Fruit fly (Drosophila melanogaster) whole organism, pupa: ENCODE measurements around the gene simj.

Experiments used
- CG10348 ChIP-seq: fragments of 200-800 bp; sonication (Bioruptor generic); IDR thresholded peaks from 2 replicates; pipeline ENCODE4 v1.3.6; 2022; ENCODE audit warnings: missing biosample characterization, missing genetic modification characterization
- CG12605 ChIP-seq: fragments of 200-800 bp; sonication (Bioruptor generic); IDR thresholded peaks from 2 replicates; pipeline ENCODE4 v1.3.6; 2022; ENCODE audit warnings: missing biosample characterization, missing genetic modification characterization
- CG13204 ChIP-seq: fragments of 200-800 bp; sonication (Bioruptor generic); optimal IDR thresholded peaks from 2 replicates; lab custom pipeline; 2018; ENCODE audit warnings: missing biosample characterization, mild to moderate bottlenecking, missing genetic modification characterization, moderate library complexity
- CG14655 ChIP-seq: fragments of 200-800 bp; sonication (Bioruptor generic); optimal IDR thresholded peaks from 3 replicates; lab custom pipeline; 2017; ENCODE audit warnings: mild to moderate bottlenecking, missing biosample characterization, missing genetic modification reagents, missing genetic modification characterization
- CG15710 ChIP-seq: fragments of 200-800 bp; sonication (Bioruptor generic); optimal IDR thresholded peaks from 2 replicates; lab custom pipeline; 2018; ENCODE audit warnings: missing biosample characterization, mild to moderate bottlenecking, missing genetic modification characterization, moderate library complexity
- CG17806 ChIP-seq: fragments of 200-800 bp; sonication (Bioruptor generic); optimal IDR thresholded peaks from 2 replicates; lab custom pipeline; 2018; ENCODE audit warnings: missing biosample characterization, mild to moderate bottlenecking, missing genetic modification characterization, moderate library complexity
- CG32121 ChIP-seq: fragments of 200-800 bp; sonication (Bioruptor generic); IDR thresholded peaks from 2 replicates; pipeline ENCODE4 v1.3.6; 2022; ENCODE audit warnings: missing biosample characterization, missing genetic modification characterization
- CG34367 ChIP-seq: fragments of 200-800 bp; sonication (Bioruptor generic); optimal IDR thresholded peaks from 2 replicates; lab custom pipeline; 2018; ENCODE audit warnings: missing biosample characterization, mild to moderate bottlenecking, missing genetic modification characterization
- CG4496 ChIP-seq: fragments of 200-800 bp; sonication (Bioruptor generic); IDR thresholded peaks from 3 replicates; pipeline ENCODE4 v1.3.6; 2022; ENCODE audit warnings: missing biosample characterization, missing genetic modification characterization
- CG8159 ChIP-seq: fragments of 200-800 bp; sonication (Bioruptor generic); optimal IDR thresholded peaks from 3 replicates; lab custom pipeline; 2018; ENCODE audit warnings: missing biosample characterization, mild to moderate bottlenecking, missing genetic modification characterization, moderate library complexity
- CG8301 ChIP-seq: fragments of 200-800 bp; sonication (Bioruptor generic); optimal IDR thresholded peaks from 2 replicates; lab custom pipeline; 2018; ENCODE audit warnings: missing biosample characterization, mild to moderate bottlenecking, missing genetic modification characterization
- CG9948 ChIP-seq: fragments of 200-800 bp; sonication (Bioruptor generic); optimal IDR thresholded peaks from 2 replicates; lab custom pipeline; 2018; ENCODE audit warnings: missing biosample characterization, mild to moderate bottlenecking, missing genetic modification characterization, moderate library complexity
- D1 ChIP-seq: fragments of 200-800 bp; sonication (Bioruptor generic); optimal IDR thresholded peaks from 2 replicates; lab custom pipeline; 2018; ENCODE audit warnings: missing biosample characterization, mild to moderate bottlenecking, missing genetic modification characterization, moderate library complexity
- EcR ChIP-seq: fragments of 200-800 bp; sonication (Bioruptor generic); optimal IDR thresholded peaks from 3 replicates; lab custom pipeline; 2019; ENCODE audit warnings: missing biosample characterization, missing genetic modification characterization, mild to moderate bottlenecking, moderate library complexity, missing genetic modification reagents
- Ets98B ChIP-seq: fragments of 200-800 bp; sonication (Bioruptor generic); IDR thresholded peaks from 2 replicates; pipeline ENCODE4 v1.3.6; 2022; ENCODE audit warnings: missing biosample characterization, missing genetic modification characterization
- Pif1A ChIP-seq: fragments of 200-800 bp; sonication (Bioruptor generic); optimal IDR thresholded peaks from 3 replicates; lab custom pipeline; 2016; ENCODE audit warnings: missing biosample characterization, missing genetic modification characterization
- Pif1B ChIP-seq: fragments of 200-800 bp; sonication (Bioruptor generic); optimal IDR thresholded peaks from 3 replicates; lab custom pipeline; 2016; ENCODE audit warnings: missing biosample characterization, missing genetic modification characterization
- Snoo ChIP-seq: fragments of 200-800 bp; sonication (Bioruptor generic); optimal IDR thresholded peaks from 3 replicates; lab custom pipeline; 2017; ENCODE audit warnings: missing biosample characterization, mild to moderate bottlenecking, missing genetic modification characterization, inconsistent platforms
- fd96Ca ChIP-seq: fragments of 200-800 bp; sonication (Bioruptor generic); IDR thresholded peaks from 3 replicates; pipeline ENCODE4 v1.3.6; 2022; ENCODE audit warnings: missing biosample characterization, missing genetic modification characterization
- gl ChIP-seq: fragments of 200-800 bp; sonication (Bioruptor generic); optimal IDR thresholded peaks from 2 replicates; lab custom pipeline; 2018; ENCODE audit warnings: missing biosample characterization, mild to moderate bottlenecking, missing genetic modification characterization
- rn ChIP-seq: fragments of 200-800 bp; sonication (Bioruptor generic); IDR thresholded peaks from 2 replicates; pipeline ENCODE4 v1.3.6; 2022; ENCODE audit warnings: missing biosample characterization, missing genetic modification characterization

simj gene

DNA sequence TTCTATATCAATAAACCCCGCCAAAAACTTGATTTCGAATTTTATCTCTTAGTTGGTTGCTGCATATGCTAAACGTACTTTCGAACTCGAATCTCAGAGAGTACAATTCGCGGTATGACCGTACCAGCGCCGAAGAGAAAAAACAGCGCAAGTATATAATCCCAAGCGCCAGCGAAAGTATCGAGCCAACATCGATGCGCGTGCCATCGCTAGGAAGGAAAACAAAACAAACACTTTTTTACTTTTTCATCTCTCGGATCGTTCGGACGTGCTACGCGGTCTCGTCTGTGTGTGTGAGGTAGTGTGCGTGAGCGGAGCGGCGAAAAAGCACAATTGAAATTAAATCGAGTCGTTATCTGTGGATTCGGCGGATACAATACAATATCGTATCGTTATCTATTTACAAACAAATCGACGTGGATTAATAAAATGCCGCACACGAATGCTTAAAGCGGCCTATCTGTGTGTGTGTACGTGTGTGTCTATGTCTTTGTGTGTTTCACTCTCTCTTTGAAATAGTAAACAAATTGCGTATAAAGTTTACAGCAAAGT, at the start of gene simj:
TSS of gene simj (plus strand) at position 229 of the 552 bp plus-strand sequence.
- TF ChIP-seq CG17806 (no peak), CG8301 (peak; percentile 34), CG12605 (GFP tag; lab: Robert Waterston, UW) (peak; percentile 62; the same call in 1 of the 2 replicates), EcR (GFP tag; lab: Kevin White, UChicago) (peak; percentile 22), CG14655 (GFP tag; lab: Kevin White, UChicago) (peak; percentile 16), CG34367 (peak; percentile 35), rn (GFP tag; lab: Robert Waterston, UW) (0 out of 2 replicates have a peak, but pooled peaks have one; percentile 35), CG4496 (peak; percentile 72), Pif1B (GFP tag; lab: Kevin White, UChicago) (peak; percentile 34), Pif1A (GFP tag; lab: Kevin White, UChicago) (peak; percentile 49), CG9948 (tag; lab: Kevin White, UChicago) (peak; percentile 6), CG15710 (tag; lab: Kevin White, UChicago) (peak; percentile 52), D1 (no peak), CG8159 (tag; lab: Kevin White, UChicago) (peak; percentile 40), gl (tag; lab: Kevin White, UChicago) (peak; percentile 41), CG10348 (GFP tag; lab: Robert Waterston, UW) (no peak), Ets98B (GFP tag; lab: Robert Waterston, UW) (peak; percentile 69), CG13204 (GFP tag; lab: Kevin White, UChicago) (peak; percentile 69), Snoo (tag; lab: Kevin White, UChicago) (peak; percentile 52), CG32121 (GFP tag; lab: Robert Waterston, UW) (peak; percentile 71), fd96Ca (peak; percentile 76)

DNA sequence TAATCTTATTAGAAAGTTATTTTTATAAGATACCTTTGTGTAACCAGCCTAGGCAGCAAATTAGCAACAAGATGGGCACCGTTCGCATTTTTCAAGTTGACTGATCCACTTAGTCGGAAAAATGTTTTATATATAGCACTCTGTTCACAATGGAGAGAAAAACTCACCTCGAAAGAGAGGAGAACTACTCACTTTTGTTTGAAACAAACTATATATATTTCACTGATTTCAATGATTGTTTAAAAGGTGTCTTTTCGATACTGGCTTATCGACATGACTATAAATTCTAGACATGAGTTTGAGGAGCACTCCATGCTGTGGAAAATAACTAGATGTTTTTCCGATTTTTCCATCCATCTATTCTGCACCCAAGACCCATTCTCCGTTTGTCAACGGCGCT, 41.1 kb upstream of the simj start, which contains the start of gene CG42521:
TSS of gene CG42521 (minus strand) at position 101 of the 400 bp plus-strand sequence.
- no peak for TF ChIP-seq CG34367
- no peak for TF ChIP-seq CG10348 (GFP tag; lab: Robert Waterston, UW)
- no peak for TF ChIP-seq Pif1B (GFP tag; lab: Kevin White, UChicago)
- TF ChIP-seq D1: no peak
- no peak for TF ChIP-seq CG8301
- no peak for TF ChIP-seq CG9948 (tag; lab: Kevin White, UChicago)
- no peak for TF ChIP-seq gl (tag; lab: Kevin White, UChicago)
- no peak for TF ChIP-seq CG13204 (GFP tag; lab: Kevin White, UChicago)
- no peak for TF ChIP-seq fd96Ca
- no peak for TF ChIP-seq Ets98B (GFP tag; lab: Robert Waterston, UW)
- TF ChIP-seq Pif1A (GFP tag; lab: Kevin White, UChicago): no peak
- TF ChIP-seq CG4496: no peak
- no peak for TF ChIP-seq Snoo (tag; lab: Kevin White, UChicago)
- no peak for TF ChIP-seq EcR (GFP tag; lab: Kevin White, UChicago)

DNA sequence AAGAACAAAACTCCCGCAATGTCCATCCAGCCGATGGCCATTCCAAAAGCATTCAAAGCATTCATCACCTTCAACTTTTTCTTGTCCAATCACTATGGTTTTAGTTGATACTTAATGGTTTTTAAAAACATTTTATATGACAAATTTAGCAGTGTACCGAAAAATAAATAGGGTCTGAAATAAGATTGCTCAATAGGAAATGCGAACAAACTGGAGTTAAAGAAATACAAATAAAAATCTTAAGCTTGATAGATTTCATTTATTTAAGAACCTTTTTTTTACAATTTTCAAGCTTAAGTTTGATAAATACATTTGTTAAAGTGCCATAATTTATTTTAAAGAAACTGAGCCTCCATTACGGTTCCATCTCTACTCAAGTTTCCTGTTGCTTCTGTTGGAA, 39.0 kb upstream of the simj start, which contains the start of gene CG43127:
TSS of gene CG43127 (minus strand) at position 101 of the 400 bp plus-strand sequence.
- TF ChIP-seq gl (tag; lab: Kevin White, UChicago): no peak
- no peak for TF ChIP-seq CG15710 (tag; lab: Kevin White, UChicago)
- no peak for TF ChIP-seq CG17806

DNA sequence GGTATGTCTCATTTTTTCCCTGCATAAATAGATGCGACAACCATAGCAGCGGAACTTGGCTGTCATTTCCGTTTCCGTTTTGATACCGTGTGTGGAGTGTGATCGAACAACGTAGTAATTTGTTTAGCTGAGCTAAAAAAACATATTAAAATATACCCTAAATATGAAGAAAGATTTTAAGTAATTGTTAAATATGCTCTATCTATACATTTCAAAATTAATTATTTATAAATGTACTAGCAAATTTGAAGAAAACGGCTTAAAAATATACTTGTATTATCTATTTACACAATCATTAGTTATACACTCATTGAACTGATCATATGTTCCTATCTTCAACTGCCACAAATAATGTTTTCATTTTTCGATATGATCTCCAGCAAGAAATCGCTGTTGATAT, 38.3 kb upstream of the simj start, which contains the start of gene CG34238:
TSS of gene CG34238 (plus strand) at position 301 of the 400 bp plus-strand sequence.
- TF ChIP-seq CG15710 (tag; lab: Kevin White, UChicago) (no peak), Pif1A (GFP tag; lab: Kevin White, UChicago) (no peak), rn (GFP tag; lab: Robert Waterston, UW) (no peak), CG8159 (tag; lab: Kevin White, UChicago) (no peak), CG17806 (no peak), CG9948 (tag; lab: Kevin White, UChicago) (no peak), EcR (GFP tag; lab: Kevin White, UChicago) (no peak), CG34367 (no peak), CG13204 (GFP tag; lab: Kevin White, UChicago) (no peak), D1 (no peak)

DNA sequence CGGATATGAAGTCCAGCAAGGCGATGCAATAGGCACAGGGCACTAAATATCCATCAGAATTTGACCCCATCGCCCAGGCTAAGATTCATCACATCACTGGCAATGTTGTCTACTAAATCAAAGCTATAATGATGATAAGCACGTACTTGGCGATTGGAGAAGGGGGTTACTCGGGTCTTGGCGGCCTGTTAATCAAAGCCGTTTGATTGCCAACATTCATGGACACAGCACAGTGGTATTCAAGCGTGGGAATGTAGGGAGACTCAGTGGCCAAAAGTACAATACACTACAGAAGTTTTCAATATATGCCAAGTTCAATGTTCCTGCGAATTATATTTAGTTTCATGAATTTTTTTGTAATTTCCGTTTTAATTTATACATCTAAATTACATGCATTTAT, 36.2 kb upstream of the simj start, which contains the start of gene CG14151:
TSS of gene CG14151 (minus strand) at position 101 of the 400 bp plus-strand sequence.
- TF ChIP-seq CG9948 (tag; lab: Kevin White, UChicago) (no peak), CG8159 (tag; lab: Kevin White, UChicago) (no peak), CG17806 (no peak), rn (GFP tag; lab: Robert Waterston, UW) (no peak), CG15710 (tag; lab: Kevin White, UChicago) (no peak), CG13204 (GFP tag; lab: Kevin White, UChicago) (no peak), CG4496 (no peak), CG14655 (GFP tag; lab: Kevin White, UChicago) (no peak), CG8301 (no peak), Pif1B (GFP tag; lab: Kevin White, UChicago) (no peak), EcR (GFP tag; lab: Kevin White, UChicago) (no peak), Snoo (tag; lab: Kevin White, UChicago) (no peak), CG32121 (GFP tag; lab: Robert Waterston, UW) (no peak), CG10348 (GFP tag; lab: Robert Waterston, UW) (no peak), D1 (no peak), gl (tag; lab: Kevin White, UChicago) (no peak), fd96Ca (no peak), Pif1A (GFP tag; lab: Kevin White, UChicago) (no peak)
- TF ChIP-seq, all 21 proteins: peak for 0

DNA sequence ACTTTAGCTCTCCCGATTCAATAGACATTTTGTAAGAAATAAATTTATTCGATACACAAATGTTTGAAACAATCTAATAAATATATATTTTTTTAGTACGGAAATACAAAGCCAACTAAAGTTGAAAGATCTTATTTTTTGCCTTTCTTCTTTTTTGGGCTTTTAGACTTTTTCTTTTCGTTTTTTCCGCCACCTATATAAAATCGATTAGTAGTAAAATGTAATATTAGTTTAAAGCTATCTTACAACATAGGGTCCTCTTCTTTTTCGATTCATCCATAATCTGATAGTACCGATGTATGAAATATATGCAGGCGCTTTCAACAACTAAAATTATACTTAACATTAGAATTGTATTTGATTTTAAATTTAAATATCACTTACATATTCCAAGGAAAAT, 34.6 kb upstream of the simj start, which contains the start of gene CG42536:
TSS of gene CG42536 (minus strand) at position 101 of the 400 bp plus-strand sequence.
- no peak for TF ChIP-seq fd96Ca
- no peak for TF ChIP-seq CG34367
- TF ChIP-seq D1: no peak
- TF ChIP-seq CG9948 (tag; lab: Kevin White, UChicago): no peak
- TF ChIP-seq CG13204 (GFP tag; lab: Kevin White, UChicago): no peak
- no peak for TF ChIP-seq gl (tag; lab: Kevin White, UChicago)
